Fruit fly (Drosophila melanogaster): Measurements from ENCODE around the gene Rev1.

Gene Rev1

DNA sequence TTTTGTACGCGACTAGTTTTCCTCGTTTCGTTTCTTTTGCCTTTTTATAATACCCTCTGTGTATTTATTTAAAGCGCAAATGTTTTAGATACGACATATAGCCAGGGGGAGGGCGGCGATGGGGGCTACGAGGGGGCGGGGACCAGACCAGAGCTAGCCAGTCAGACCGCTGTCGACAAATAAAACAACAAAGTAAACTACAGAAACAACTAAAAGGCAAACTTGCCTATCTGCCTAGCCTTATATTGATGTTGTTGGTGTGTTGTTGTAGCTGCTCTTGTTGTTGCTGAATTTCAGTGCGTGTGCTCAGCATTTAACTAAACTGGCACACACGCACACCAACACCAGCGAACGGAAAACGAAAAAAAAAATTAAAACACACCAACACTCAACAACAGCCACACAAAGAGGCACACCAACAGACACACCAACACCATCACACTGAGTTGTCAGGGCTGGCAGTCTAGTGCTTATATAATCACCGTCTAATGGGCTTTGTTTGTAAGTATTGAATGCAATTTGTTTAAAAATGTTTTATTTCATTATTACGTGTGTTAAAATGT lies 24.7 kb upstream of the Rev1 start (continued):
- 0 out of 3 replicates have a peak, but pooled peaks have one; percentile 5 for TF ChIP-seq CG11695 (GFP tag; IDR thresholded peaks at IDR 0.05)
- TF ChIP-seq schlank (tag; optimal IDR thresholded peaks at IDR 0.05), result peak; percentile 10
- no peak for TF ChIP-seq dan (GFP tag; IDR thresholded peaks at IDR 0.05)
- TF ChIP-seq Nf-YA (GFP tag; IDR thresholded peaks at IDR 0.05), result no peak
- TF ChIP-seq gsb (GFP tag; IDR thresholded peaks at IDR 0.05), result no peak
- peak; percentile 49 for TF ChIP-seq Drgx (GFP tag; IDR thresholded peaks at IDR 0.05)
- peak; percentile 45; the same call in 1 of the 3 replicates for TF ChIP-seq ci (GFP tag; IDR thresholded peaks at IDR 0.05)
- peak; percentile 74 for TF ChIP-seq CG13894 (tag; optimal IDR thresholded peaks at IDR 0.05)
- no peak for TF ChIP-seq HLHmδ (GFP tag; optimal IDR thresholded peaks at IDR 0.05)
- no peak for TF ChIP-seq CG9876 (GFP tag; optimal IDR thresholded peaks at IDR 0.05)
- TF ChIP-seq sob (GFP tag; IDR thresholded peaks at IDR 0.05), result peak; percentile 67
- TF ChIP-seq crol (GFP tag; IDR thresholded peaks at IDR 0.05), result peak; percentile 84
- no peak for TF ChIP-seq CG2202 (tag; optimal IDR thresholded peaks at IDR 0.05)
- TF ChIP-seq insv (GFP tag; optimal IDR thresholded peaks at IDR 0.05), result peak in 1 of 2 experiments; percentile 40
- no peak for TF ChIP-seq CG8290 (GFP tag; optimal IDR thresholded peaks at IDR 0.05)
- TF ChIP-seq CG8290 (tag; optimal IDR thresholded peaks at IDR 0.05), result peak in 1 of 2 experiments; percentile 60
- peak; percentile 13 for TF ChIP-seq HHEX (GFP tag; optimal IDR thresholded peaks at IDR 0.05)
- TF ChIP-seq CG13424 (tag; optimal IDR thresholded peaks at IDR 0.05), result no peak
- no peak for TF ChIP-seq Hr78 (GFP tag; optimal IDR thresholded peaks at IDR 0.05)
- TF ChIP-seq Bteb2 (GFP tag; optimal IDR thresholded peaks at IDR 0.05), result no peak
- peak; percentile 20 for TF ChIP-seq dmrt99B (tag; optimal IDR thresholded peaks at IDR 0.05)
- no peak for TF ChIP-seq ara (GFP tag; IDR thresholded peaks at IDR 0.05)
- no peak for TF ChIP-seq Taf1 (GFP tag; IDR thresholded peaks at IDR 0.05)
- no peak for TF ChIP-seq CG10959 (GFP tag; IDR thresholded peaks at IDR 0.05)
- TF ChIP-seq CG9817 (tag; optimal IDR thresholded peaks at IDR 0.05), result no peak
- TF ChIP-seq Fer2 (tag; optimal IDR thresholded peaks at IDR 0.05), result no peak
- TF ChIP-seq CG7786 (GFP tag; optimal IDR thresholded peaks at IDR 0.05), result no peak
- TF ChIP-seq bab2 (GFP tag; optimal IDR thresholded peaks at IDR 0.05), result no peak
- 0 out of 2 replicates have a peak, but pooled peaks have one; percentile 9 for TF ChIP-seq lmd (GFP tag; IDR thresholded peaks at IDR 0.05)
- TF ChIP-seq CG2678 (tag; optimal IDR thresholded peaks at IDR 0.05), result peak; percentile 33
- peak; percentile 61 for TF ChIP-seq gro (GFP tag; optimal IDR thresholded peaks at IDR 0.05)
- TF ChIP-seq Dip2 (GFP tag; IDR thresholded peaks at IDR 0.05), result no peak
- peak; percentile 30; the same call in 1 of the 2 replicates for TF ChIP-seq wdn (GFP tag; IDR thresholded peaks at IDR 0.05)
- no peak for TF ChIP-seq prd (optimal IDR thresholded peaks at IDR 0.05)
- no peak for TF ChIP-seq prd (GFP tag; IDR thresholded peaks at IDR 0.05)
- TF ChIP-seq croc (GFP tag; conservative IDR thresholded peaks at IDR 0.05), result no peak
- TF ChIP-seq TFAM (GFP tag; optimal IDR thresholded peaks at IDR 0.05), result no peak
- no peak; the same call in 2 of the 3 replicates for TF ChIP-seq row (GFP tag; IDR thresholded peaks at IDR 0.05)
- peak; percentile 70 for TF ChIP-seq lab (GFP tag; optimal IDR thresholded peaks at IDR 0.05)
- no peak for TF ChIP-seq CG16813 (GFP tag; IDR thresholded peaks at IDR 0.05; ENCODE audit: partially characterized antibody)
- no peak for TF ChIP-seq CG2199 (GFP tag; IDR thresholded peaks at IDR 0.05)
- TF ChIP-seq chm (GFP tag; IDR thresholded peaks at IDR 0.05), result peak; percentile 68; the same call in 1 of the 2 replicates
- no peak for TF ChIP-seq CG34224 (GFP tag; IDR thresholded peaks at IDR 0.05; ENCODE audit: partially characterized antibody)
- TF ChIP-seq gcm (GFP tag; optimal IDR thresholded peaks at IDR 0.05), result no peak
- TF ChIP-seq jigr1 (GFP tag; IDR thresholded peaks at IDR 0.05), result no peak
- TF ChIP-seq exex (tag; optimal IDR thresholded peaks at IDR 0.05), result peak; percentile 9
- no peak; the same call in 1 of the 2 replicates for TF ChIP-seq Atf6 (GFP tag; IDR thresholded peaks at IDR 0.05)
- peak; percentile 71 for TF ChIP-seq Aef1 (GFP tag; IDR thresholded peaks at IDR 0.05)
- peak; percentile 64 for TF ChIP-seq CG6765 (GFP tag; optimal IDR thresholded peaks at IDR 0.05)
- TF ChIP-seq kay (GFP tag; optimal IDR thresholded peaks at IDR 0.05), result peak; percentile 37
- TF ChIP-seq Eip74EF (GFP tag; optimal IDR thresholded peaks at IDR 0.05), result peak in 1 of 2 experiments; percentile 8
